Worm (Caenorhabditis elegans): ENCODE data around the gene T28A8.8.

Gene T28A8.8

DNA sequence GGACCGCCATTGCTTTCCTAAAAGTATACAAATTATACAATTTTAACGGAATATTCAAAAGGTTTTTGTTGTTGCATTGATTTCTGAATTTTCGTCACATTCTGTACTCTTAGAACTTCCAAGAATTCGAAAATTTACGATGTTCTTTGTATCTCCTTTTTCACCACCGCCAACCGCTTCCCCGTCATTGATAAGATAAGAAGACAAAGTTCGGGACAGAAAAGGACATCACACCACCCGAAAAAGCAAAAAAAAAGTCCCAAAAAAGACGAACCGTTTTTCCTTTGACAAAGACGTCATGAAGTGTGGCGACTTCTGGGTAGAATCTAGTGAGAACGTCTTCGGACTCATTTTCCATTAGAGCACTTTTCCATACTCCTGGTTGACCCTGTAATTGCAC, 39.8 kb downstream of the T28A8.8 start (continued):
- TF ChIP-seq C04F5.9 (tag; optimal IDR thresholded peaks at IDR 0.05), result no peak
- TF ChIP-seq blmp-1 (tag; optimal IDR thresholded peaks at IDR 0.05), result peak; percentile 8
- TF ChIP-seq elt-3 (tag; optimal IDR thresholded peaks at IDR 0.05), result peak; percentile 0 to 88 (median 52)
- no peak for TF ChIP-seq fkh-8 (tag; optimal IDR thresholded peaks at IDR 0.05)
- no peak for TF ChIP-seq efl-1 (optimal IDR thresholded peaks at IDR 0.05)
- peak in 1 of 2 experiments; percentile 66 for TF ChIP-seq efl-1 (GFP tag; optimal IDR thresholded peaks at IDR 0.05 in 1 of 2)
- peak; percentile 13 for TF ChIP-seq nhr-71 (tag; optimal IDR thresholded peaks at IDR 0.05)
- TF ChIP-seq dpl-1 (GFP tag; optimal IDR thresholded peaks at IDR 0.05), result peak in 1 of 3 experiments; percentile 14

DNA sequence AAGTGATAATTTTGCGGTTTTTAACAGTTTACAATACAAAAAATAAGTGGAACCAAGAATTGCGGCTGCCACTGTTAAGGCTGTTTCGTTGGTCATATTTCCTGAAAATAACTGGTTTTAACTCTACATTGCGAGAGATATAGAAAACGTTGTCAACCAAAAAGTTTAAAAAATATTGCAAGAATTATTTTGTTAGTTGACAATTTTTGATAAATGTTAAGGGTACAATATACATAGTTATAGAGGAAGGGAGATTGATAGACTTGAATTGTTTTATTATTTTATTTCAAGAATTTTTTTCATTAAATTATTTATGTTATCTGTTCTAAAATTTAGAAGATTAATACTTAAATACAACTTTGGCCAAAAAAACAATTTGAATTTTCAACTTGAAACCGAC, 40.8 kb downstream of the T28A8.8 start, which contains the start of gene acs-5:
TSS of gene acs-5 (minus strand) at position 101 of the 400 bp plus-strand sequence.
- TF ChIP-seq zag-1 (tag; optimal IDR thresholded peaks at IDR 0.05) (no peak), nhr-19 (GFP tag; conservative IDR thresholded peaks at IDR 0.05) (no peak), pax-3 (tag; optimal IDR thresholded peaks at IDR 0.05) (no peak), lsy-2 (tag; optimal IDR thresholded peaks at IDR 0.05) (no peak), efl-1 (optimal IDR thresholded peaks at IDR 0.05) (no peak), efl-1 (GFP tag; optimal IDR thresholded peaks at IDR 0.05 in 1 of 2) (no peak), mef-2 (tag; optimal IDR thresholded peaks at IDR 0.05) (no peak), lir-3 (tag; optimal IDR thresholded peaks at IDR 0.05; ENCODE audit: poor library complexity) (no peak), unc-98 (GFP tag; IDR thresholded peaks at IDR 0.05) (no peak), ceh-90 (tag; optimal IDR thresholded peaks at IDR 0.05) (no peak), ceh-8 (GFP tag; optimal IDR thresholded peaks at IDR 0.05) (no peak), fos-1 (tag; optimal IDR thresholded peaks at IDR 0.05) (no peak), ama-1 (optimal IDR thresholded peaks at IDR 0.05) (no peak), C16A3.4 (tag; optimal IDR thresholded peaks at IDR 0.05) (no peak), nhr-47 (tag; optimal IDR thresholded peaks at IDR 0.05) (no peak)

ce11 chrIII:13544593-13544992, 42.0 kb downstream of the T28A8.8 start:
- no peak for TF ChIP-seq fkh-8 (tag; optimal IDR thresholded peaks at IDR 0.05)
- no peak for TF ChIP-seq hpl-2 (GFP tag; optimal IDR thresholded peaks at IDR 0.05)
- peak; percentile 26 for TF ChIP-seq pqm-1 (tag; optimal IDR thresholded peaks at IDR 0.05)
- peak; percentile 45 for TF ChIP-seq lin-14 (GFP tag; optimal IDR thresholded peaks at IDR 0.05)
- no peak for TF ChIP-seq vab-15 (tag; optimal IDR thresholded peaks at IDR 0.05)
- TF ChIP-seq isw-1 (GFP tag; IDR thresholded peaks at IDR 0.05), result no peak
- no peak for TF ChIP-seq lir-3 (tag; optimal IDR thresholded peaks at IDR 0.05; ENCODE audit: poor library complexity)
- TF ChIP-seq snu-23 (GFP tag; optimal IDR thresholded peaks at IDR 0.05), result peak; percentile 39
- TF ChIP-seq efl-1 (optimal IDR thresholded peaks at IDR 0.05), result no peak
- peak in 1 of 2 experiments; percentile 92 for TF ChIP-seq efl-1 (GFP tag; optimal IDR thresholded peaks at IDR 0.05 in 1 of 2)
- TF ChIP-seq C16A3.4 (tag; optimal IDR thresholded peaks at IDR 0.05), result no peak
- TF ChIP-seq ets-5 (GFP tag; IDR thresholded peaks at IDR 0.05), result no peak
- TF ChIP-seq skn-1 (tag; optimal IDR thresholded peaks at IDR 0.05), result no peak
- no peak for TF ChIP-seq nhr-12 (tag; optimal IDR thresholded peaks at IDR 0.05)
- no peak for TF ChIP-seq swsn-7 (tag; optimal IDR thresholded peaks at IDR 0.05)
- no peak for TF ChIP-seq unc-30 (tag; optimal IDR thresholded peaks at IDR 0.05)
- no peak for TF ChIP-seq nhr-71 (tag; optimal IDR thresholded peaks at IDR 0.05)
- TF ChIP-seq alr-1 (tag; optimal IDR thresholded peaks at IDR 0.05; ENCODE audit: borderline replicate concordance), result no peak
- peak; percentile 46 for TF ChIP-seq blmp-1 (tag; optimal IDR thresholded peaks at IDR 0.05)
- TF ChIP-seq grh-1 (GFP tag; IDR thresholded peaks at IDR 0.05), result no peak
- no peak for TF ChIP-seq efl-3 (GFP tag; optimal IDR thresholded peaks at IDR 0.05)
- TF ChIP-seq ztf-11 (tag; optimal IDR thresholded peaks at IDR 0.05), result no peak
- TF ChIP-seq nhr-19 (GFP tag; conservative IDR thresholded peaks at IDR 0.05), result no peak; the same call in 1 of the 2 replicates
- no peak for TF ChIP-seq fkh-10 (GFP tag; optimal IDR thresholded peaks at IDR 0.05)
- TF ChIP-seq pag-3 (tag; optimal IDR thresholded peaks at IDR 0.05; ENCODE audit: borderline replicate concordance, insufficient read depth), result no peak
- TF ChIP-seq ceh-8 (GFP tag; optimal IDR thresholded peaks at IDR 0.05), result no peak
- TF ChIP-seq mdl-1 (tag; optimal IDR thresholded peaks at IDR 0.05), result peak in 1 of 2 experiments; percentile 41
- no peak for TF ChIP-seq zip-4 (GFP tag; optimal IDR thresholded peaks at IDR 0.05)
- no peak for TF ChIP-seq zag-1 (tag; optimal IDR thresholded peaks at IDR 0.05)
- no peak for TF ChIP-seq lin-13 (GFP tag; optimal IDR thresholded peaks at IDR 0.05)
- TF ChIP-seq ztf-4 (tag; optimal IDR thresholded peaks at IDR 0.05), result no peak
- TF ChIP-seq egl-27 (tag; optimal IDR thresholded peaks at IDR 0.05), result no peak
- no peak for TF ChIP-seq ces-1 (GFP tag; optimal IDR thresholded peaks at IDR 0.05)
- no peak for TF ChIP-seq hlh-17 (GFP tag; optimal IDR thresholded peaks at IDR 0.05; ENCODE audit: borderline replicate concordance)
- TF ChIP-seq nhr-20 (tag; optimal IDR thresholded peaks at IDR 0.05), result peak; percentile 20
- TF ChIP-seq ceh-63 (GFP tag; optimal IDR thresholded peaks at IDR 0.05), result no peak
- no peak for TF ChIP-seq F16B12.6 (tag; optimal IDR thresholded peaks at IDR 0.05)
